Fruit fly (Drosophila melanogaster): ENCODE data around the gene CG13631.

Gene CG13631

dm6 chr3R:24768538-24769401 is at the start of gene CG13631:
Gene CG13631, plus strand, starts transcription at chr3R:24769351.
- peak; percentile 88 for TF ChIP-seq CG17806 (tag; optimal IDR thresholded peaks at IDR 0.05)
- peak; percentile 96 for TF ChIP-seq CG4496 (GFP tag; IDR thresholded peaks at IDR 0.05)
- peak; percentile 67 for TF ChIP-seq gl (tag; optimal IDR thresholded peaks at IDR 0.05)
- TF ChIP-seq CG14655 (GFP tag; optimal IDR thresholded peaks at IDR 0.05), result peak; percentile 97
- peak; percentile 96 for TF ChIP-seq Pif1B (GFP tag; optimal IDR thresholded peaks at IDR 0.05)
- TF ChIP-seq CG34367 (tag; optimal IDR thresholded peaks at IDR 0.05), result peak; percentile 78
- peak; percentile 94 for TF ChIP-seq CG10348 (GFP tag; IDR thresholded peaks at IDR 0.05)
- TF ChIP-seq CG32121 (GFP tag; IDR thresholded peaks at IDR 0.05), result peak; percentile 97
- peak; percentile 95 for TF ChIP-seq Snoo (tag; optimal IDR thresholded peaks at IDR 0.05)
- TF ChIP-seq CG9948 (tag; optimal IDR thresholded peaks at IDR 0.05), result peak; percentile 92
- peak; percentile 96 for TF ChIP-seq Pif1A (GFP tag; optimal IDR thresholded peaks at IDR 0.05)
- peak; percentile 97 for TF ChIP-seq CG8301 (tag; optimal IDR thresholded peaks at IDR 0.05)
- peak; percentile 95 for TF ChIP-seq Ets98B (GFP tag; IDR thresholded peaks at IDR 0.05)
- TF ChIP-seq fd96Ca (GFP tag; IDR thresholded peaks at IDR 0.05), result peak; percentile 98
- TF ChIP-seq rn (GFP tag; IDR thresholded peaks at IDR 0.05), result peak; percentile 93
- peak; percentile 86 for TF ChIP-seq CG15710 (tag; optimal IDR thresholded peaks at IDR 0.05)
- TF ChIP-seq CG12605 (GFP tag; IDR thresholded peaks at IDR 0.05), result peak; percentile 86
- no peak for TF ChIP-seq EcR (GFP tag; optimal IDR thresholded peaks at IDR 0.05)
- peak; percentile 91 for TF ChIP-seq CG8159 (tag; optimal IDR thresholded peaks at IDR 0.05)
- TF ChIP-seq D1 (tag; optimal IDR thresholded peaks at IDR 0.05), result peak; percentile 63
- no peak for TF ChIP-seq CG13204 (GFP tag; optimal IDR thresholded peaks at IDR 0.05)

- TF ChIP-seq CG17806 (tag; optimal IDR thresholded peaks at IDR 0.05), result no peak
- TF ChIP-seq CG32121 (GFP tag; IDR thresholded peaks at IDR 0.05), result peak; percentile 71
- TF ChIP-seq D1 (tag; optimal IDR thresholded peaks at IDR 0.05), result no peak
- TF ChIP-seq CG15710 (tag; optimal IDR thresholded peaks at IDR 0.05), result no peak
- no peak for TF ChIP-seq CG34367 (tag; optimal IDR thresholded peaks at IDR 0.05)
- TF ChIP-seq CG12605 (GFP tag; IDR thresholded peaks at IDR 0.05), result no peak
- no peak for TF ChIP-seq Ets98B (GFP tag; IDR thresholded peaks at IDR 0.05)
- TF ChIP-seq gl (tag; optimal IDR thresholded peaks at IDR 0.05), result no peak
- TF ChIP-seq CG9948 (tag; optimal IDR thresholded peaks at IDR 0.05), result no peak
- TF ChIP-seq CG14655 (GFP tag; optimal IDR thresholded peaks at IDR 0.05), result peak; percentile 48
- no peak for TF ChIP-seq CG13204 (GFP tag; optimal IDR thresholded peaks at IDR 0.05)
- TF ChIP-seq CG8159 (tag; optimal IDR thresholded peaks at IDR 0.05), result no peak
- TF ChIP-seq rn (GFP tag; IDR thresholded peaks at IDR 0.05), result no peak
- peak; percentile 47 for TF ChIP-seq EcR (GFP tag; optimal IDR thresholded peaks at IDR 0.05)
- peak; percentile 45; the same call in 2 of the 3 replicates for TF ChIP-seq CG4496 (GFP tag; IDR thresholded peaks at IDR 0.05)
- peak; percentile 16 for TF ChIP-seq CG8301 (tag; optimal IDR thresholded peaks at IDR 0.05)
- TF ChIP-seq Pif1B (GFP tag; optimal IDR thresholded peaks at IDR 0.05), result no peak
- peak; percentile 69; the same call in 2 of the 3 replicates for TF ChIP-seq fd96Ca (GFP tag; IDR thresholded peaks at IDR 0.05)
These were observed 48.4 kb upstream of the CG13631 start for dm6 chr3R:24720459-24721370.

dm6 chr3R:24726347-24726891 is 42.7 kb upstream of the CG13631 start:
- no peak for TF ChIP-seq Pif1A (GFP tag; optimal IDR thresholded peaks at IDR 0.05)
- TF ChIP-seq CG15710 (tag; optimal IDR thresholded peaks at IDR 0.05), result no peak
- TF ChIP-seq CG8301 (tag; optimal IDR thresholded peaks at IDR 0.05), result no peak
- no peak for TF ChIP-seq CG13204 (GFP tag; optimal IDR thresholded peaks at IDR 0.05)
- no peak for TF ChIP-seq rn (GFP tag; IDR thresholded peaks at IDR 0.05)
- no peak for TF ChIP-seq fd96Ca (GFP tag; IDR thresholded peaks at IDR 0.05)
- TF ChIP-seq Snoo (tag; optimal IDR thresholded peaks at IDR 0.05), result no peak
- no peak for TF ChIP-seq CG9948 (tag; optimal IDR thresholded peaks at IDR 0.05)
- TF ChIP-seq gl (tag; optimal IDR thresholded peaks at IDR 0.05), result no peak
- no peak for TF ChIP-seq CG17806 (tag; optimal IDR thresholded peaks at IDR 0.05)
- TF ChIP-seq CG34367 (tag; optimal IDR thresholded peaks at IDR 0.05), result no peak
- TF ChIP-seq CG10348 (GFP tag; IDR thresholded peaks at IDR 0.05), result no peak
- TF ChIP-seq EcR (GFP tag; optimal IDR thresholded peaks at IDR 0.05), result no peak
- no peak for TF ChIP-seq CG32121 (GFP tag; IDR thresholded peaks at IDR 0.05)
- TF ChIP-seq CG14655 (GFP tag; optimal IDR thresholded peaks at IDR 0.05), result no peak
- no peak for TF ChIP-seq D1 (tag; optimal IDR thresholded peaks at IDR 0.05)
- TF ChIP-seq CG8159 (tag; optimal IDR thresholded peaks at IDR 0.05), result no peak

dm6 chr3R:24727038-24727437 is 42.1 kb upstream of the CG13631 start:
- TF ChIP-seq CG8301 (tag; optimal IDR thresholded peaks at IDR 0.05) (no peak), CG12605 (GFP tag; IDR thresholded peaks at IDR 0.05) (no peak), CG10348 (GFP tag; IDR thresholded peaks at IDR 0.05) (no peak), CG8159 (tag; optimal IDR thresholded peaks at IDR 0.05) (no peak), fd96Ca (GFP tag; IDR thresholded peaks at IDR 0.05) (no peak), EcR (GFP tag; optimal IDR thresholded peaks at IDR 0.05) (no peak), gl (tag; optimal IDR thresholded peaks at IDR 0.05) (no peak), D1 (tag; optimal IDR thresholded peaks at IDR 0.05) (no peak), Snoo (tag; optimal IDR thresholded peaks at IDR 0.05) (no peak), CG34367 (tag; optimal IDR thresholded peaks at IDR 0.05) (no peak), Pif1A (GFP tag; optimal IDR thresholded peaks at IDR 0.05) (no peak), CG13204 (GFP tag; optimal IDR thresholded peaks at IDR 0.05) (no peak), CG15710 (tag; optimal IDR thresholded peaks at IDR 0.05) (no peak), CG9948 (tag; optimal IDR thresholded peaks at IDR 0.05) (no peak), CG4496 (GFP tag; IDR thresholded peaks at IDR 0.05) (no peak), rn (GFP tag; IDR thresholded peaks at IDR 0.05) (no peak), Pif1B (GFP tag; optimal IDR thresholded peaks at IDR 0.05) (no peak), CG32121 (GFP tag; IDR thresholded peaks at IDR 0.05) (no peak), CG17806 (tag; optimal IDR thresholded peaks at IDR 0.05) (no peak)
